Fruit fly (Drosophila melanogaster): ENCODE measurements around the gene Aps.
A peak's percentile ranks its signal among the peaks of the same experiment; 100 is the strongest.

Gene Aps

dm6 chr3L:10931430-10931829 is 32.5 kb upstream of the Aps start:
- TF ChIP-seq Dif (GFP tag; optimal IDR thresholded peaks at IDR 0.05; ENCODE audit: partially characterized antibody): no peak
- TF ChIP-seq lola (GFP tag; optimal IDR thresholded peaks at IDR 0.05): no peak
- TF ChIP-seq Abd-B (GFP tag; optimal IDR thresholded peaks at IDR 0.05): no peak
- no peak for TF ChIP-seq CrebA (GFP tag; optimal IDR thresholded peaks at IDR 0.05; ENCODE audit: borderline replicate concordance)
- no peak for TF ChIP-seq sage (GFP tag; optimal IDR thresholded peaks at IDR 0.05)
- TF ChIP-seq sv (GFP tag; optimal IDR thresholded peaks at IDR 0.05): no peak
- no peak for TF ChIP-seq Myc (optimal IDR thresholded peaks at IDR 0.05)
- peak; percentile 19 for TF ChIP-seq psq (GFP tag; optimal IDR thresholded peaks at IDR 0.05)
- no peak for TF ChIP-seq Hr83 (GFP tag; optimal IDR thresholded peaks at IDR 0.05; ENCODE audit: poor library complexity, severe bottlenecking)
- TF ChIP-seq usp (GFP tag; optimal IDR thresholded peaks at IDR 0.05): no peak
- no peak for TF ChIP-seq Dfd (GFP tag; optimal IDR thresholded peaks at IDR 0.05)
- TF ChIP-seq Mio (GFP tag; optimal IDR thresholded peaks at IDR 0.05): no peak
- TF ChIP-seq CG9705 (GFP tag; optimal IDR thresholded peaks at IDR 0.05): no peak
- TF ChIP-seq Hr78 (GFP tag; optimal IDR thresholded peaks at IDR 0.05): no peak
- no peak for TF ChIP-seq dl (GFP tag; optimal IDR thresholded peaks at IDR 0.05; ENCODE audit: insufficient read depth in 1 of 2, partially characterized antibody in 2 of 2)
- TF ChIP-seq jim (GFP tag; optimal IDR thresholded peaks at IDR 0.05): no peak
- TF ChIP-seq Rel (GFP tag; optimal IDR thresholded peaks at IDR 0.05): no peak
- TF ChIP-seq Rel (tag; optimal IDR thresholded peaks at IDR 0.05): no peak
- TF ChIP-seq rgr (GFP tag; optimal IDR thresholded peaks at IDR 0.05): peak; percentile 23
- no peak for TF ChIP-seq Jra (GFP tag; optimal IDR thresholded peaks at IDR 0.05)
- peak; percentile 12 for TF ChIP-seq Sp1 (GFP tag; optimal IDR thresholded peaks at IDR 0.05)
- no peak for TF ChIP-seq brk (GFP tag; optimal IDR thresholded peaks at IDR 0.05)
- TF ChIP-seq CG32264 (GFP tag; optimal IDR thresholded peaks at IDR 0.05): no peak
- TF ChIP-seq HLH106 (tag; optimal IDR thresholded peaks at IDR 0.05): peak; percentile 32
- TF ChIP-seq N (GFP tag; optimal IDR thresholded peaks at IDR 0.05): no peak
- no peak for TF ChIP-seq GATAd (GFP tag; optimal IDR thresholded peaks at IDR 0.05)
- TF ChIP-seq h (GFP tag; optimal IDR thresholded peaks at IDR 0.05): peak; percentile 15
- TF ChIP-seq fru (GFP tag; optimal IDR thresholded peaks at IDR 0.05): peak; percentile 1
- TF ChIP-seq tai (GFP tag; optimal IDR thresholded peaks at IDR 0.05): no peak
- TF ChIP-seq pan (optimal IDR thresholded peaks at IDR 0.05): no peak
- TF ChIP-seq OdsH (GFP tag; optimal IDR thresholded peaks at IDR 0.05): peak; percentile 36
- TF ChIP-seq ey (GFP tag; optimal IDR thresholded peaks at IDR 0.05): no peak
- no peak for TF ChIP-seq br (GFP tag; optimal IDR thresholded peaks at IDR 0.05)
- TF ChIP-seq dsf (GFP tag; optimal IDR thresholded peaks at IDR 0.05; ENCODE audit: borderline replicate concordance): no peak
- peak in 1 of 2 experiments; percentile 44 for TF ChIP-seq foxo (GFP tag; optimal IDR thresholded peaks at IDR 0.05)
- no peak for TF ChIP-seq Hnf4 (GFP tag; optimal IDR thresholded peaks at IDR 0.05)
- no peak for TF ChIP-seq dmrt93B (GFP tag; optimal IDR thresholded peaks at IDR 0.05)
- no peak for TF ChIP-seq woc (GFP tag; optimal IDR thresholded peaks at IDR 0.05)
- no peak for TF ChIP-seq Vsx2 (GFP tag; optimal IDR thresholded peaks at IDR 0.05; ENCODE audit: partially characterized antibody)

dm6 chr3L:10928801-10929200 is 29.9 kb upstream of the Aps start:
- TF ChIP-seq rgr (GFP tag; optimal IDR thresholded peaks at IDR 0.05) (peak; percentile 2), ey (GFP tag; optimal IDR thresholded peaks at IDR 0.05) (no peak), foxo (GFP tag; optimal IDR thresholded peaks at IDR 0.05) (peak in 1 of 2 experiments; percentile 24), woc (GFP tag; optimal IDR thresholded peaks at IDR 0.05) (peak; percentile 39), sv (GFP tag; optimal IDR thresholded peaks at IDR 0.05) (no peak), psq (GFP tag; optimal IDR thresholded peaks at IDR 0.05) (peak; percentile 2), Hnf4 (GFP tag; optimal IDR thresholded peaks at IDR 0.05) (no peak), HLH106 (tag; optimal IDR thresholded peaks at IDR 0.05) (peak; percentile 64), fru (GFP tag; optimal IDR thresholded peaks at IDR 0.05) (peak; percentile 86), CrebA (GFP tag; optimal IDR thresholded peaks at IDR 0.05; ENCODE audit: borderline replicate concordance) (no peak), CG9705 (GFP tag; optimal IDR thresholded peaks at IDR 0.05) (peak; percentile 40), Sp1 (GFP tag; optimal IDR thresholded peaks at IDR 0.05) (no peak)

- peak; percentile 16 for TF ChIP-seq sage (GFP tag; optimal IDR thresholded peaks at IDR 0.05)
- TF ChIP-seq fru (GFP tag; optimal IDR thresholded peaks at IDR 0.05): peak; percentile 39
- peak; percentile 43 for TF ChIP-seq OdsH (GFP tag; optimal IDR thresholded peaks at IDR 0.05)
- TF ChIP-seq rgr (GFP tag; optimal IDR thresholded peaks at IDR 0.05): peak; percentile 36
- TF ChIP-seq pan (optimal IDR thresholded peaks at IDR 0.05): no peak
- TF ChIP-seq h (GFP tag; optimal IDR thresholded peaks at IDR 0.05): peak; percentile 25
- TF ChIP-seq brk (GFP tag; optimal IDR thresholded peaks at IDR 0.05): no peak
- peak; percentile 31 for TF ChIP-seq Sp1 (GFP tag; optimal IDR thresholded peaks at IDR 0.05)
- peak; percentile 15 for TF ChIP-seq HLH106 (tag; optimal IDR thresholded peaks at IDR 0.05)
- peak in 1 of 2 experiments; percentile 37 for TF ChIP-seq foxo (GFP tag; optimal IDR thresholded peaks at IDR 0.05)
These were observed 29.0 kb upstream of the Aps start for dm6 chr3L:10927953-10928352.
